Worm (Caenorhabditis elegans): ENCODE results near the gene ssup-72.

The ssup-72 gene

DNA sequence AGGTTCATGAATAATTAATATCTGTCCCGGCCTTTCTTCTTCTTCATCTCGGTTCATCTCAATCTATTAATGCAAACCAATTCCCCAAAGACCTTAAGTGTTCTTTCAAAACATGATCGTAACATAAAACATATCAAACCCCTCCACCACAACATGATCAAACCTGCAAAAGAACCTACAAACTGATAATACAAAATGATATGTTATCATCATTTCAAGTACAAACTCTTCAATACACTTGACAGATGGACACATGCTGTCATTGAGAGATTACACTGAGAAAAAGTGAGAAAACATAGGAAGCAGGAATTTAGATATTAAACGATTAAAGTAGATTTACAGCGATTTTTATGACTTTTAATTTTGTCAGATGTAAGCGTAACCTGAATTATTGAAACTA is 48.1 kb downstream of the ssup-72 start:
- TF ChIP-seq nhr-129 (tag; optimal IDR thresholded peaks at IDR 0.05) = peak; percentile 14
- no peak for TF ChIP-seq nhr-77 (tag; optimal IDR thresholded peaks at IDR 0.05)
- no peak for TF ChIP-seq ama-1 (optimal IDR thresholded peaks at IDR 0.05)
- TF ChIP-seq zag-1 (tag; optimal IDR thresholded peaks at IDR 0.05) = no peak
- TF ChIP-seq C34F6.9 (tag; optimal IDR thresholded peaks at IDR 0.05) = peak; percentile 11
- TF ChIP-seq F13H6.1 (tag; optimal IDR thresholded peaks at IDR 0.05) = peak; percentile 32
- no peak for TF ChIP-seq snpc-4 (tag; optimal IDR thresholded peaks at IDR 0.05)
- peak; percentile 33 for TF ChIP-seq nhr-21 (tag; optimal IDR thresholded peaks at IDR 0.05)
- peak in 1 of 2 experiments; percentile 15 for TF ChIP-seq mdl-1 (tag; optimal IDR thresholded peaks at IDR 0.05)
- TF ChIP-seq sma-9 (GFP tag; optimal IDR thresholded peaks at IDR 0.05) = peak; percentile 82
- no peak for TF ChIP-seq sma-9 (tag; optimal IDR thresholded peaks at IDR 0.05)
- no peak for TF ChIP-seq sma-3 (GFP tag; optimal IDR thresholded peaks at IDR 0.05)
- no peak for TF ChIP-seq crh-2 (tag; optimal IDR thresholded peaks at IDR 0.05)
- peak; percentile 92 for TF ChIP-seq fos-1 (tag; optimal IDR thresholded peaks at IDR 0.05)
- no peak for TF ChIP-seq ZK546.5 (tag; optimal IDR thresholded peaks at IDR 0.05)

DNA sequence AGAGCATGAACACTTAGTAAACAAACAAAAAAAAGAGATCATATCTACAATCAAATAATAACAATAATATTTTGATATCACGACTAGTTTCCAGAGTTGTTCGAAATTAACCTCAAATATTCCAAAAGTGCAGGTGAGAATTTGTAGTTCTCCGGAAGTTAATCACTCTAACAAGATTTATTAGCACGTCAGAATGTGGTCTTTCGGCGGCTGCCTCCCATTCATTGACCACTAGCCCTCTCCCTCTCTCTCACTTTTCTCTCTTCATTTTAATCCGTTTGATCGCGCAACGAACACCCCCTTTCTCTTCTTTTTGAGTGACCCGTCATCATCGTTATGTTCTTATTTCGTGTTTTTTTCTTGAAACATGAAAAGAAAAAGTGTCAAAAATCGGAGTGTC is 49.3 kb downstream of the ssup-72 start:
- peak; percentile 52 for TF ChIP-seq F13H6.1 (tag; optimal IDR thresholded peaks at IDR 0.05)
- TF ChIP-seq nhr-129 (tag; optimal IDR thresholded peaks at IDR 0.05) = no peak
- TF ChIP-seq C34F6.9 (tag; optimal IDR thresholded peaks at IDR 0.05) = no peak
- TF ChIP-seq sma-9 (GFP tag; optimal IDR thresholded peaks at IDR 0.05) = peak; percentile 82
- no peak for TF ChIP-seq sma-9 (tag; optimal IDR thresholded peaks at IDR 0.05)
- TF ChIP-seq unc-62 (GFP tag; optimal IDR thresholded peaks at IDR 0.05) = peak; percentile 25
- peak; percentile 41 for TF ChIP-seq sma-3 (GFP tag; optimal IDR thresholded peaks at IDR 0.05)
- no peak for TF ChIP-seq nhr-11 (tag; optimal IDR thresholded peaks at IDR 0.05)
- TF ChIP-seq sem-4 (tag; optimal IDR thresholded peaks at IDR 0.05) = peak; percentile 83
- TF ChIP-seq lsy-2 (tag; optimal IDR thresholded peaks at IDR 0.05) = peak in 1 of 2 experiments; percentile 42
- TF ChIP-seq egl-27 (tag; optimal IDR thresholded peaks at IDR 0.05) = peak; percentile 41
- no peak for TF ChIP-seq lin-39 (tag; optimal IDR thresholded peaks at IDR 0.05)
- peak; percentile 34 for TF ChIP-seq nhr-6 (tag; optimal IDR thresholded peaks at IDR 0.05)
- TF ChIP-seq mdl-1 (tag; optimal IDR thresholded peaks at IDR 0.05) = peak; percentile 21 to 24
- peak; percentile 54 for TF ChIP-seq nhr-25 (tag; optimal IDR thresholded peaks at IDR 0.05)
- no peak for TF ChIP-seq snpc-4 (tag; optimal IDR thresholded peaks at IDR 0.05)
- peak; percentile 90 for TF ChIP-seq blmp-1 (tag; optimal IDR thresholded peaks at IDR 0.05; ENCODE audit: insufficient read depth)
- peak; percentile 78 for TF ChIP-seq ceh-16 (tag; optimal IDR thresholded peaks at IDR 0.05)
- peak; percentile 74 for TF ChIP-seq nhr-21 (tag; optimal IDR thresholded peaks at IDR 0.05)
- peak; percentile 91 for TF ChIP-seq mab-5 (tag; optimal IDR thresholded peaks at IDR 0.05)
- TF ChIP-seq skn-1 (tag; optimal IDR thresholded peaks at IDR 0.05) = no peak
- peak; percentile 29 for TF ChIP-seq crh-2 (tag; optimal IDR thresholded peaks at IDR 0.05)
- no peak for TF ChIP-seq ZK546.5 (tag; optimal IDR thresholded peaks at IDR 0.05)

DNA sequence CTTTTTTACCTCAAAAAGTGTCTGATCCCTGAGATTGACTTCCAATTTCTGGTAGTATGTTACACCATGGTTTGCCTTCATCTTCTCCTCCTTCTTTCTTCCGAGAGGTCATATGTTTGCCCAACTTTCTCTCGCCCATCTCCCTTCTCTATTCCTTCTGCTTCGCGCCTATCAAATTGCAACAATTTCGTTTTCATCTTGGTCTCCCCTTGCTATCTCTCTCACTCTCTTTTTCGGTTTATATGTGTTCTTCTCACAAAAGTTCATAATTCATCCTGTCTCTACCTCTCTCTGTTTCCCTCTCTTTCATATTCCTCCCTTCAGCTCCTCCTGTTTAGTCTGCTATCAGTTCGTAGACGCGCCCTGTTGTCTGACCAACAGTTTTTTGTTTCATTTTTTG is 50.3 kb downstream of the ssup-72 start:
- TF ChIP-seq lin-13 (GFP tag; optimal IDR thresholded peaks at IDR 0.05) (peak; percentile 22), ztf-11 (tag; optimal IDR thresholded peaks at IDR 0.05) (no peak), unc-55 (GFP tag; optimal IDR thresholded peaks at IDR 0.05) (no peak), blmp-1 (tag; optimal IDR thresholded peaks at IDR 0.05; ENCODE audit: insufficient read depth) (peak; percentile 94), elt-3 (tag; optimal IDR thresholded peaks at IDR 0.05) (no peak), alr-1 (tag; optimal IDR thresholded peaks at IDR 0.05) (no peak), crh-2 (tag; optimal IDR thresholded peaks at IDR 0.05) (peak; percentile 42), aly-2 (tag; optimal IDR thresholded peaks at IDR 0.05) (no peak), F13H6.1 (tag; optimal IDR thresholded peaks at IDR 0.05) (peak; percentile 69), sem-4 (tag; optimal IDR thresholded peaks at IDR 0.05) (peak; percentile 68), mdl-1 (tag; optimal IDR thresholded peaks at IDR 0.05) (peak in 1 of 2 experiments; percentile 16), nhr-77 (tag; optimal IDR thresholded peaks at IDR 0.05) (no peak), lsy-2 (tag; optimal IDR thresholded peaks at IDR 0.05) (peak in 1 of 2 experiments; percentile 32), R02D3.7 (tag; optimal IDR thresholded peaks at IDR 0.05) (no peak), unc-62 (GFP tag; optimal IDR thresholded peaks at IDR 0.05) (no peak), skn-1 (tag; optimal IDR thresholded peaks at IDR 0.05) (no peak), egl-27 (tag; optimal IDR thresholded peaks at IDR 0.05) (peak; percentile 4), mbf-1 (tag; optimal IDR thresholded peaks at IDR 0.05) (no peak), elt-1 (tag; optimal IDR thresholded peaks at IDR 0.05) (no peak), unc-39 (tag; optimal IDR thresholded peaks at IDR 0.05) (no peak), zag-1 (tag; optimal IDR thresholded peaks at IDR 0.05) (no peak), nhr-237 (tag; optimal IDR thresholded peaks at IDR 0.05) (no peak), sma-3 (GFP tag; optimal IDR thresholded peaks at IDR 0.05) (peak; percentile 72), mab-5 (tag; optimal IDR thresholded peaks at IDR 0.05) (peak; percentile 13), C34F6.9 (tag; optimal IDR thresholded peaks at IDR 0.05) (peak; percentile 31), dmd-4 (tag; optimal IDR thresholded peaks at IDR 0.05) (no peak), nhr-129 (tag; optimal IDR thresholded peaks at IDR 0.05) (peak; percentile 70), gmeb-1 (tag; optimal IDR thresholded peaks at IDR 0.05) (no peak), ztf-1 (GFP tag; conservative IDR thresholded peaks at IDR 0.05) (no peak), fos-1 (tag; optimal IDR thresholded peaks at IDR 0.05) (peak; percentile 51), lin-39 (tag; optimal IDR thresholded peaks at IDR 0.05) (no peak), nhr-21 (tag; optimal IDR thresholded peaks at IDR 0.05) (peak; percentile 43), nhr-23 (tag; optimal IDR thresholded peaks at IDR 0.05) (no peak), nhr-6 (tag; optimal IDR thresholded peaks at IDR 0.05) (peak; percentile 61), ceh-16 (tag; optimal IDR thresholded peaks at IDR 0.05) (no peak), sma-9 (GFP tag; optimal IDR thresholded peaks at IDR 0.05) (peak; percentile 89), sma-9 (tag; optimal IDR thresholded peaks at IDR 0.05) (no peak), ama-1 (optimal IDR thresholded peaks at IDR 0.05) (no peak), ZK546.5 (tag; optimal IDR thresholded peaks at IDR 0.05) (no peak), nhr-11 (tag; optimal IDR thresholded peaks at IDR 0.05) (no peak), Y55F3AM.14 (GFP tag; optimal IDR thresholded peaks at IDR 0.05) (no peak), nhr-10 (tag; optimal IDR thresholded peaks at IDR 0.05) (no peak), lin-11 (tag; optimal IDR thresholded peaks at IDR 0.05) (no peak)

Data from whole organism, L2 larva.